Fruit fly (Drosophila melanogaster) whole organism, embryonic: Measurements from ENCODE around the gene CG31948.

Experiments used
- Atf6 ChIP-seq: fragments of 200-800 bp; sonication (Bioruptor generic); IDR thresholded peaks from 2 replicates; pipeline ENCODE4 v1.3.6; 2022; ENCODE audit warnings: missing biosample characterization, missing genetic modification characterization
- Bgb ChIP-seq: fragments of 200-800 bp; sonication (Bioruptor generic); IDR thresholded peaks from 2 replicates; pipeline ENCODE4 v1.3.6; 2022; ENCODE audit warnings: missing biosample characterization, missing genetic modification characterization; ENCODE audit not compliant: partially characterized antibody
- BtbVII ChIP-seq: fragments of 200-800 bp; sonication (Bioruptor generic); optimal IDR thresholded peaks from 3 replicates; lab custom pipeline; 2017; ENCODE audit warnings: missing biosample characterization, mild to moderate bottlenecking, missing genetic modification characterization
- CG15479 ChIP-seq: fragments of 200-800 bp; sonication (Bioruptor generic); optimal IDR thresholded peaks from 3 replicates; lab custom pipeline; 2019; ENCODE audit warnings: missing biosample characterization, mild to moderate bottlenecking, missing genetic modification characterization, moderate library complexity
- CG17359 ChIP-seq: fragments of 200-800 bp; sonication (Bioruptor generic); optimal IDR thresholded peaks from 3 replicates; lab custom pipeline; 2018; ENCODE audit warnings: missing biosample characterization, mild to moderate bottlenecking, missing genetic modification characterization, moderate library complexity
- CG18262 ChIP-seq: fragments of 200-800 bp; optimal IDR thresholded peaks from 3 replicates; lab custom pipeline; 2019; ENCODE audit warnings: missing biosample characterization, mild to moderate bottlenecking, missing genetic modification characterization, moderate library complexity
- CG34422 ChIP-seq: fragments of 200-800 bp; sonication (Bioruptor generic); IDR thresholded peaks from 3 replicates; pipeline ENCODE4 v1.3.6; 2022; ENCODE audit warnings: missing biosample characterization, missing genetic modification characterization
- Dfd ChIP-seq, 2 experiments: fragments of >200 bp; optimal IDR thresholded peaks; 2 replicates each; lab custom pipeline; 2017; ENCODE audit warnings: missing biosample characterization in 2 of 2, missing genetic modification characterization in 2 of 2
- Med ChIP-seq: fragments of 200-800 bp; sonication (Bioruptor generic); peaks from one replicate; lab custom pipeline; 2016; ENCODE audit warnings: missing biosample characterization, missing genetic modification characterization, mild to moderate bottlenecking, inconsistent platforms, moderate library complexity
- Myb ChIP-seq: fragments of 200-800 bp; sonication (Bioruptor generic); optimal IDR thresholded peaks from 2 replicates; lab custom pipeline; 2016; ENCODE audit warnings: missing biosample characterization, missing genetic modification characterization
- Opbp ChIP-seq: fragments of 200-800 bp; sonication (Bioruptor generic); IDR thresholded peaks from 3 replicates; pipeline ENCODE4 v1.3.6; 2022; ENCODE audit warnings: missing biosample characterization, missing genetic modification characterization; ENCODE audit not compliant: partially characterized antibody
- cg ChIP-seq: fragments of 200-800 bp; sonication (Bioruptor generic); optimal IDR thresholded peaks from 3 replicates; lab custom pipeline; 2019; ENCODE audit warnings: missing biosample characterization, mild to moderate bottlenecking, missing genetic modification characterization, moderate library complexity
- corto ChIP-seq: fragments of 200-800 bp; sonication (Bioruptor generic); optimal IDR thresholded peaks from 2 replicates; lab custom pipeline; 2016; ENCODE audit warnings: missing biosample characterization, mild to moderate bottlenecking, missing genetic modification characterization, moderate library complexity
- gce ChIP-seq: fragments of 200-800 bp; sonication (Bioruptor generic); IDR thresholded peaks from 3 replicates; pipeline ENCODE4 v1.3.6; 2022; ENCODE audit warnings: missing biosample characterization, missing genetic modification characterization
- grau ChIP-seq: fragments of 200-800 bp; optimal IDR thresholded peaks from 3 replicates; lab custom pipeline; 2019; ENCODE audit warnings: missing biosample characterization, mild to moderate bottlenecking, missing genetic modification characterization, moderate library complexity
- nerfin-1 ChIP-seq: fragments of 200-800 bp; sonication (Bioruptor generic); optimal IDR thresholded peaks from 3 replicates; lab custom pipeline; 2019; ENCODE audit warnings: missing biosample characterization, mild to moderate bottlenecking, missing genetic modification characterization, moderate library complexity
- onecut ChIP-seq: fragments of 200-800 bp; sonication (Bioruptor generic); IDR thresholded peaks from 2 replicates; pipeline ENCODE4 v1.3.6; 2022; ENCODE audit warnings: missing biosample characterization, missing genetic modification characterization
- prd ChIP-seq, 3 experiments: fragments of >200 bp in 2 of 3; fragments of 200-800 bp in 1 of 3; sonication (Bioruptor generic) in 1 of 3; optimal IDR thresholded peaks in 2 of 3; IDR thresholded peaks in 1 of 3; 2 replicates in 2 of 3; 3 replicates in 1 of 3; pipeline versions ENCODE4 v1.3.6 to Lab custom; 2017 to 2022; ENCODE audit warnings: missing biosample characterization in 1 of 3, missing genetic modification characterization in 1 of 3
- sens ChIP-seq: fragments of 200-800 bp; sonication (Bioruptor generic); peaks from one replicate; lab custom pipeline; 2016; ENCODE audit warnings: missing biosample characterization, missing genetic modification characterization
- seq ChIP-seq: fragments of 200-800 bp; sonication (Bioruptor generic); IDR thresholded peaks from 2 replicates; pipeline ENCODE4 v1.3.6; 2022; ENCODE audit warnings: missing biosample characterization, missing genetic modification characterization
- sisA ChIP-seq: fragments of 200-800 bp; sonication (Bioruptor generic); IDR thresholded peaks from 2 replicates; pipeline ENCODE4 v1.3.6; 2022; ENCODE audit warnings: missing biosample characterization, missing genetic modification characterization

Gene CG31948

DNA sequence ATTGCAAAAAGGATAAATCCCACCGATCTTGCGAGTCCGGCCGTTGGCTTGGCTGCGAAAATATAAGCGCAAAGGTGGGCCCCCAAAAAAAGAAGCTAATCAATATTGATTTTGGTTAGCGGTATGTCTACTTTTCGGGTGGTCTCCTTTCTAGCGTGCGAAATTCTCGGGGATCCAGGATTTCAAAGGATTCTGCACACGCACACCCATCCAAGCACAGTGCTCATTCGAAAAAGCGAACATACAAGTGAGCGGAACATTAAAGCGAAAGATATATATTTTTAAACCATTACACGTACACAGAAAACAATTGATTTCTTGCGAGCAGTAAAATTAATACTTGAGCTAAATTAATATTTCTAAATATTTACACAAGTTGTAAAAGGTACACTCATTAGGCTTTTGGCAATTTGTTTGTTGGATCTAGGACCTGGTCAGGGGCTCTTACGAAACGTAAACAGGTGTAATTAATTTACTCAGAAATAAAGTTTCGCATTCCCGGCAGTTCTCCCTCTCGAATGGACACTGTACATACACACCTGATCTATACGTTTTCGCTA, 50.8 kb downstream of the CG31948 start:
- TF ChIP-seq CG18262, result peak; percentile 11
- TF ChIP-seq seq (GFP tag; lab: Robert Waterston, UW), result 0 out of 2 replicates have a peak, but pooled peaks have one; percentile 19
- 0 out of 3 replicates have a peak, but pooled peaks have one; percentile 19 for TF ChIP-seq CG34422 (GFP tag; lab: Robert Waterston, UW)
- peak; percentile 36 for TF ChIP-seq CG15479 (GFP tag; lab: Kevin White, UChicago)
- TF ChIP-seq Opbp (GFP tag; lab: Robert Waterston, UW), result no peak
- peak; percentile 80 for TF ChIP-seq sens (GFP tag; lab: Kevin White, UChicago)
- TF ChIP-seq gce (GFP tag; lab: Robert Waterston, UW), result 0 out of 3 replicates have a peak, but pooled peaks have one; percentile 12
- TF ChIP-seq Atf6 (GFP tag; lab: Robert Waterston, UW), result 0 out of 2 replicates have a peak, but pooled peaks have one; percentile 24
- TF ChIP-seq CG17359 (tag; lab: Kevin White, UChicago), result peak; percentile 6
- peak; percentile 2 for TF ChIP-seq corto
- TF ChIP-seq onecut, result 0 out of 2 replicates have a peak, but pooled peaks have one; percentile 11
- TF ChIP-seq grau, result peak; percentile 69
- TF ChIP-seq cg (GFP tag; lab: Kevin White, UChicago), result peak; percentile 47
- peak; percentile 60 for TF ChIP-seq Med (GFP tag; lab: Kevin White, UChicago)
- TF ChIP-seq Bgb (GFP tag; lab: Robert Waterston, UW), result no peak
- TF ChIP-seq Dfd (GFP tag; optimal IDR thresholded peaks at IDR 0.05; lab: Kevin White, UChicago), result no peak
- TF ChIP-seq Myb (GFP tag; lab: Kevin White, UChicago), result no peak
- no peak for TF ChIP-seq nerfin-1 (tag; lab: Kevin White, UChicago)
- TF ChIP-seq sisA, result peak; percentile 24; the same call in 1 of the 2 replicates
- TF ChIP-seq prd (optimal IDR thresholded peaks at IDR 0.05; lab: Kevin White, UChicago), result no peak
- peak; percentile 25; the same call in 1 of the 3 replicates for TF ChIP-seq prd (GFP tag; IDR thresholded peaks at IDR 0.05; lab: Robert Waterston, UW)
- peak; percentile 41 for TF ChIP-seq BtbVII (GFP tag; lab: Kevin White, UChicago)
